Worm (Caenorhabditis elegans) whole organism, mixed stage, embryonic: Measurements from ENCODE around the gene AC7.3.

Source experiments
- bed-3 ChIP-seq: fragments of 200-800 bp; sonication (Bioruptor generic); optimal IDR thresholded peaks from 3 replicates; lab custom pipeline; 2018; ENCODE audit warnings: mild to moderate bottlenecking, missing genetic modification characterization, moderate library complexity, missing compliant biosample characterization
- ceh-83 ChIP-seq: fragments of 200-800 bp; sonication (Bioruptor generic); optimal IDR thresholded peaks from 2 replicates; lab custom pipeline; 2018; ENCODE audit warnings: mild to moderate bottlenecking, missing genetic modification characterization, missing compliant biosample characterization
- ces-1 ChIP-seq: fragments of 150-350 bp; optimal IDR thresholded peaks from 2 replicates; lab custom pipeline; 2014; ENCODE audit warnings: missing biosample characterization, missing genetic modification reagents, missing genetic modification characterization
- cnd-1 ChIP-seq: fragments of 200-800 bp; sonication (Bioruptor generic); optimal IDR thresholded peaks from 2 replicates; lab custom pipeline; 2018; ENCODE audit warnings: mild to moderate bottlenecking, missing genetic modification characterization, missing compliant biosample characterization
- lsy-2 ChIP-seq: fragments of 150-350 bp; optimal IDR thresholded peaks from 2 replicates; lab custom pipeline; 2014; ENCODE audit warnings: missing biosample characterization, missing genetic modification characterization
- nhr-12 ChIP-seq: fragments of 150-350 bp; optimal IDR thresholded peaks from 2 replicates; lab custom pipeline; 2014; ENCODE audit warnings: missing biosample characterization, missing genetic modification characterization
- nhr-237 ChIP-seq: fragments of 150-350 bp; optimal IDR thresholded peaks from 2 replicates; lab custom pipeline; 2014; ENCODE audit warnings: missing biosample characterization, missing genetic modification characterization
- nhr-76 ChIP-seq: sonication (generic microtip); optimal IDR thresholded peaks from 2 replicates; lab custom pipeline; 2017; ENCODE audit warnings: missing biosample characterization, missing genetic modification characterization
- unc-120 ChIP-seq: sonication (generic microtip); optimal IDR thresholded peaks from 2 replicates; lab custom pipeline; 2017; ENCODE audit warnings: missing genetic modification characterization, missing compliant biosample characterization; ENCODE audit not compliant: poor library complexity, severe bottlenecking
- unc-62 ChIP-seq: fragments of 150-350 bp; optimal IDR thresholded peaks from 2 replicates; lab custom pipeline; 2014; ENCODE audit warnings: missing biosample characterization, missing genetic modification reagents, missing genetic modification characterization
- ztf-11 ChIP-seq: fragments of 150-350 bp; optimal IDR thresholded peaks from 2 replicates; lab custom pipeline; 2014; ENCODE audit warnings: missing biosample characterization, missing genetic modification characterization

ce11 chrIV:5121995-5122394 is 10.4 kb downstream of the AC7.3 start, which contains the start of gene tkr-3:
- no peak for TF ChIP-seq unc-120 (tag; lab: Kevin White, UChicago)
- no peak for TF ChIP-seq ceh-83
- peak; percentile 21 for TF ChIP-seq ces-1 (GFP tag; lab: Kevin White, UChicago)
- no peak for TF ChIP-seq bed-3
- no peak for TF ChIP-seq nhr-76
- no peak for TF ChIP-seq lsy-2
- no peak for TF ChIP-seq ztf-11
- no peak for TF ChIP-seq cnd-1 (tag; lab: Kevin White, UChicago)
- TF ChIP-seq unc-62 (GFP tag; lab: Kevin White, UChicago), result no peak
- no peak for TF ChIP-seq nhr-237 (tag; lab: Kevin White, UChicago)
- TF ChIP-seq nhr-12 (tag; lab: Kevin White, UChicago), result no peak
